Worm (Caenorhabditis elegans): ENCODE data around the gene M163.8.
"Not testable (repeated sequence)": the region's sequence is repeated elsewhere in the genome, so short reads cannot be mapped to it uniquely, and the experiment has no call there.

The M163.8 gene

ce11 chrX:14525325-14526305 is 40.7 kb downstream of the M163.8 start (continued):
- 0 out of 2 replicates have a peak, but pooled peaks have one; percentile 45 for TF ChIP-seq ceh-44 (GFP tag; IDR thresholded peaks at IDR 0.05)
- no peak for TF ChIP-seq ceh-62 (tag; optimal IDR thresholded peaks at IDR 0.05)
- peak; percentile 94 for TF ChIP-seq nhr-237 (tag; optimal IDR thresholded peaks at IDR 0.05)
- TF ChIP-seq lin-39 (tag; optimal IDR thresholded peaks at IDR 0.05), result peak; percentile 96
- peak; percentile 91 for TF ChIP-seq lin-38 (GFP tag; IDR thresholded peaks at IDR 0.05)
- TF ChIP-seq unc-39 (tag; optimal IDR thresholded peaks at IDR 0.05), result peak; percentile 8
- peak; percentile 99 for TF ChIP-seq mes-2 (tag; optimal IDR thresholded peaks at IDR 0.05; ENCODE audit: poor library complexity, severe bottlenecking)
- peak; percentile 98 for TF ChIP-seq spr-1 (tag; optimal IDR thresholded peaks at IDR 0.05)
- TF ChIP-seq ztf-11 (tag; optimal IDR thresholded peaks at IDR 0.05), result peak; percentile 91
- peak; percentile 48 for TF ChIP-seq F49E8.2 (tag; optimal IDR thresholded peaks at IDR 0.05; ENCODE audit: borderline replicate concordance)
- peak; percentile 76 for TF ChIP-seq dpl-1 (GFP tag; optimal IDR thresholded peaks at IDR 0.05)
- TF ChIP-seq ama-1 (optimal IDR thresholded peaks at IDR 0.05), result no peak
- TF ChIP-seq R02D3.7 (tag; optimal IDR thresholded peaks at IDR 0.05), result no peak
- no peak for TF ChIP-seq daf-12 (tag; optimal IDR thresholded peaks at IDR 0.05)
- peak; percentile 93 for TF ChIP-seq dmd-9 (GFP tag; IDR thresholded peaks at IDR 0.05)

- no peak for TF ChIP-seq lir-3 (tag; optimal IDR thresholded peaks at IDR 0.05)
- no peak for TF ChIP-seq nhr-48 (tag; optimal IDR thresholded peaks at IDR 0.05)
- no peak for TF ChIP-seq T20F7.1 (GFP tag; optimal IDR thresholded peaks at IDR 0.05)
- TF ChIP-seq F37D6.2 (tag; optimal IDR thresholded peaks at IDR 0.05), result no peak
- no peak for TF ChIP-seq tag-97 (GFP tag; IDR thresholded peaks at IDR 0.05)
Observed at ce11 chrX:14527559-14527958, 42.6 kb downstream of the M163.8 start, which contains the start of gene nspc-18. TSS of gene nspc-18 (minus strand) at chrX:14527659.

DNA sequence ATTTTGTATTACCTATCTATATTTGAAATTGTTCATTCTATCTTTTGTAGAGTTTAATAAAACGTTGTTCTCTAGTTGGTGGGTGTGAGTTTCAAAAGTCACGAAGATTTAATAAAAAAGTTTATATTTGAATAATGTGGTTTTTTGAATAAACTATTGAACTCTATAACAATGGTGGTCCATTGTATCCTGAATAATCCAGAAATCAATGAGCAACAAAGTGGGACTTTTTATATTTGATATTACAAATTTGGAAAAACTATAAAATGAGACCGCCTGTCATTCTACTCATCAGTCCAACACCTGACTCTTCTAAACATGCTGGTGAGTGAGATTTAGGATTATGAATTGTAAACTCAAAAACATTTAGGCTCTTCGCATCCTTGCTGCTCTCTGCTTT is 43.5 kb downstream of the M163.8 start, which contains the start of gene nspc-19:
TSS of gene nspc-19 (plus strand) at position 301 of the 400 bp plus-strand sequence.
- not testable (repeated sequence) for TF ChIP-seq nhr-48 (tag; optimal IDR thresholded peaks at IDR 0.05); mxl-3 (GFP tag; optimal IDR thresholded peaks at IDR 0.05); fkh-10 (GFP tag; optimal IDR thresholded peaks at IDR 0.05)

DNA sequence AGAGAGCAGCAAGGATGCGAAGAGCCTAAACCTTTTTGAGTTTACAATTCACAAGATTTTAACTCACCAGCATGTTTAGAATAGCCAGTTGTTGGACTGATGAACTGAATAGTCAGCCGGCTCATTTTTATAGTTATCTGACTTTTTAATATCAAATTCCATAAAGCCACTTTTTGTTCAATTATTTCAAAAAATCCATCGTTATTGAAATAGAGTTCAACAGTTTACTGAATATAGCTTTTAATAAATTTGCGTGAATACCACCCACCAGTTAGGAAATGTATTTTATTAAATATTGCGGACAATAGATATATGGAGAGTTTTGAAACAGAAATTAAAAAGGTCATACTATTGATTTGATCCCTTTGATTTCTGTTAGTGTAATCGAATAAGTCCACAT is 45.2 kb downstream of the M163.8 start, which contains the start of gene nspc-20:
TSS of gene nspc-20 (minus strand) at position 101 of the 400 bp plus-strand sequence.
- TF ChIP-seq lir-3 (tag; optimal IDR thresholded peaks at IDR 0.05) (no peak), duxl-1 (tag; optimal IDR thresholded peaks at IDR 0.05; ENCODE audit: poor library complexity) (no peak), ces-1 (GFP tag; optimal IDR thresholded peaks at IDR 0.05) (no peak), Y48G9A.11 (GFP tag; IDR thresholded peaks at IDR 0.05) (no peak), dmd-9 (GFP tag; IDR thresholded peaks at IDR 0.05) (no peak), unc-62 (GFP tag; optimal IDR thresholded peaks at IDR 0.05 in 1 of 2) (no peak), unc-62 (tag; optimal IDR thresholded peaks at IDR 0.05) (no peak), nhr-10 (tag; optimal IDR thresholded peaks at IDR 0.05) (no peak), Y5F2A.4 (GFP tag; optimal IDR thresholded peaks at IDR 0.05) (no peak), egl-43 (GFP tag; IDR thresholded peaks at IDR 0.05) (no peak), Y105C5A.15 (GFP tag; IDR thresholded peaks at IDR 0.05) (no peak), hlh-30 (tag; optimal IDR thresholded peaks at IDR 0.05; ENCODE audit: insufficient read depth) (no peak), ceh-62 (tag; optimal IDR thresholded peaks at IDR 0.05) (no peak), nhr-77 (tag; optimal IDR thresholded peaks at IDR 0.05) (no peak), F10B5.3 (tag; optimal IDR thresholded peaks at IDR 0.05) (no peak), ztf-11 (tag; optimal IDR thresholded peaks at IDR 0.05) (no peak), hmg-1.1 (GFP tag; IDR thresholded peaks at IDR 0.05) (no peak), aha-1 (tag) (no peak)

Data from whole organism, L4 larva.